Worm (Caenorhabditis elegans) whole organism, early embryonic: ENCODE measurements around the gene F44A2.7.

Experiments
- F13C5.2 ChIP-seq: sonication (generic microtip); optimal IDR thresholded peaks from 2 replicates; lab custom pipeline; 2017; ENCODE audit warnings: mild to moderate bottlenecking, missing genetic modification characterization, inconsistent platforms, missing compliant biosample characterization
- aly-1 ChIP-seq: sonication (generic microtip); optimal IDR thresholded peaks from 2 replicates; lab custom pipeline; 2016; ENCODE audit warnings: missing genetic modification characterization, missing compliant biosample characterization
- ama-1 ChIP-seq: fragments of 150-350 bp; optimal IDR thresholded peaks from 2 replicates; lab custom pipeline; 2014
- flt-1 ChIP-seq: fragments of 200-800 bp; sonication (Bioruptor generic); IDR thresholded peaks from 2 replicates; pipeline ENCODE4 v1.3.6; 2022; ENCODE audit warnings: missing genetic modification characterization, missing compliant biosample characterization
- hmg-4 ChIP-seq: fragments of 200-800 bp; sonication (Bioruptor generic); optimal IDR thresholded peaks from 2 replicates; lab custom pipeline; 2018; ENCODE audit warnings: mild to moderate bottlenecking, missing genetic modification characterization, missing compliant biosample characterization
- pes-1 ChIP-seq: fragments of 200-800 bp; sonication (Bioruptor generic); IDR thresholded peaks from 2 replicates; pipeline ENCODE4 v1.3.6; 2022; ENCODE audit warnings: missing genetic modification reagents, missing genetic modification characterization, missing compliant biosample characterization
- scrt-1 ChIP-seq: fragments of 200-800 bp; sonication (Bioruptor generic); IDR thresholded peaks from 2 replicates; pipeline ENCODE4 v1.3.6; 2022; ENCODE audit warnings: missing genetic modification characterization, missing compliant biosample characterization
- tbx-11 ChIP-seq: fragments of 200-800 bp; sonication (Bioruptor generic); IDR thresholded peaks from 2 replicates; pipeline ENCODE4 v1.3.6; 2022; ENCODE audit warnings: missing genetic modification characterization, missing compliant biosample characterization
- tbx-37 ChIP-seq: fragments of 200-800 bp; sonication (Bioruptor generic); conservative IDR thresholded peaks from 2 replicates; pipeline ENCODE4 v1.3.6; 2022; ENCODE audit warnings: missing genetic modification reagents, missing genetic modification characterization, missing compliant biosample characterization
- tra-4 ChIP-seq: sonication (generic microtip); optimal IDR thresholded peaks from 2 replicates; lab custom pipeline; 2017; ENCODE audit warnings: missing genetic modification characterization, missing compliant biosample characterization

DNA sequence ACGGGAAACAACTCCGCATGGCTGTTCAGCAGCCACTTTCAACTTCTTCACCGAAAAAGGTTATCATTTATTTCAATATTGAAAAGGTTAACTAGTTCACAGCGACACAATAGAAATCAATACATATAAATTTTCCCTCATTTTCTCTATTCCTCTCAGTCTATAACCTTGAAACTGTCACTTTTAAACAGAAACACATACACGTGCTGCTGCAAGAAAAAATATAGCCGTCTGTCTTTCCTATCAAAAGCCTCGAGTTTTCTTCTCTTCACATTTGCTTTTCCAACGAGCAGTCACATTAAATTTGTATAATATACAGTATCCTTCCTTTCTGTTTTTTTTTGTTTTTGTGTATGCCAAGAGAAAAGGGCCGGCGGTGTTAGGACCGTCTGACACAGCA, 2.9 kb downstream of the F44A2.7 start:
- TF ChIP-seq ama-1 (lab: Kevin White, UChicago) (no peak), tbx-37 (no peak), scrt-1 (GFP tag; lab: Robert Waterston, UW) (no peak), F13C5.2 (tag; lab: Kevin White, UChicago) (no peak), pes-1 (GFP tag; lab: Robert Waterston, UW) (no peak), tbx-11 (GFP tag; lab: Robert Waterston, UW) (no peak), hmg-4 (GFP tag; lab: Kevin White, UChicago) (no peak), flt-1 (GFP tag; lab: Robert Waterston, UW) (no peak), tra-4 (tag; lab: Kevin White, UChicago) (no peak), aly-1 (tag; lab: Kevin White, UChicago) (no peak)
